Worm (Caenorhabditis elegans) whole organism, L4 larva: Measurements from ENCODE around the gene col-78.

Source experiments
- mdl-1 ChIP-seq, 2 experiments: fragments of 150-350 bp in 1 of 2; sonication (generic microtip) in 1 of 2; optimal IDR thresholded peaks; 2 replicates each; lab custom pipeline; 2014 to 2017; ENCODE audit warnings: missing biosample characterization in 2 of 2, missing genetic modification characterization in 2 of 2
- nhr-77 ChIP-seq: fragments of 150-350 bp; optimal IDR thresholded peaks from 2 replicates; lab custom pipeline; 2014; ENCODE audit warnings: missing biosample characterization, missing genetic modification characterization
- unc-62 ChIP-seq, 3 experiments: fragments of 150-350 bp in 1 of 3; sonication (generic microtip); optimal IDR thresholded peaks in 2 of 3; peaks in 1 of 3; 1 replicate in 1 of 3; 2 replicates in 2 of 3; lab custom pipeline; 2014 to 2017; ENCODE audit warnings: missing biosample characterization in 3 of 3, missing genetic modification characterization in 3 of 3, missing genetic modification reagents in 3 of 3, missing genotype in 1 of 3

DNA sequence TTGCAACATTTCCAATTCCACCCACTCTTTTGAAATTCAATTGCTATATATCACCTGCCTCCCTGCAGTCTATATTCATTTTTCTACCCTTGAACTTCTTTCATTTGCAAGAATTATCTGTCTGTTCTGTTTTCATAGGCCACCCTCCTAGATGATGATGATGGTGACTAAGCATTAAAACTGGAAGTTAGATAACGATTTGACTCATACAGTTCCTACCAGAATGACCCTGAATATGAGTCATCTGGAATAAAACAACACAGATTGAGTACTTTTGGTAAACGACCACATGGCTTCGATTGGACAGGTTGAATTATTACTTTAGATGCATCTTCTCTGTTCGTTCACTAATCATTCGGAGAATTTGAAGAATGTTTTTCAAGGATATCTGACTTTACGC, 28.0 kb upstream of the col-78 start:
- TF ChIP-seq unc-62 (GFP tag; optimal IDR thresholded peaks at IDR 0.05 in 1 of 2; lab: Kevin White, UChicago) (no peak), unc-62 (tag; optimal IDR thresholded peaks at IDR 0.05; lab: Kevin White, UChicago) (no peak), nhr-77 (tag; lab: Kevin White, UChicago) (no peak), mdl-1 (tag; optimal IDR thresholded peaks at IDR 0.05; lab: Kevin White, UChicago) (no peak)
